Worm (Caenorhabditis elegans) whole organism, young adult: ENCODE data around the gene ZK930.2.

Experiments used
- ama-1 ChIP-seq, 3 experiments: fragments of 150-350 bp in 1 of 3; sonication (generic microtip) in 2 of 3; optimal IDR thresholded peaks; 2 replicates each; lab custom pipeline; 2014 to 2018; ENCODE audit warnings: missing biosample characterization in 2 of 3, missing genetic modification characterization in 2 of 3, missing genetic modification reagents in 2 of 3
- attf-3 ChIP-seq: fragments of 200-800 bp; sonication (Bioruptor generic); conservative IDR thresholded peaks from 2 replicates; pipeline ENCODE4 v1.3.6; 2022; ENCODE audit warnings: missing genetic modification reagents, missing genetic modification characterization, missing compliant biosample characterization
- nhr-120 ChIP-seq: fragments of 200-800 bp; sonication (Bioruptor generic); IDR thresholded peaks from 2 replicates; pipeline ENCODE4 v1.3.6; 2022; ENCODE audit warnings: missing genetic modification characterization, missing compliant biosample characterization
- zfh-2 ChIP-seq: fragments of 200-800 bp; sonication (Bioruptor generic); conservative IDR thresholded peaks from 2 replicates; pipeline ENCODE4 v1.3.6; 2022; ENCODE audit warnings: missing genetic modification reagents, missing genetic modification characterization, missing compliant biosample characterization

ce11 chrII:11842766-11843165 lies 50.5 kb downstream of the ZK930.2 start:
- TF ChIP-seq nhr-120 (GFP tag; lab: Robert Waterston, UW): no peak
- TF ChIP-seq zfh-2 (GFP tag; lab: Robert Waterston, UW): no peak
- no peak for TF ChIP-seq ama-1 (optimal IDR thresholded peaks at IDR 0.05; lab: Kevin White, UChicago)
- TF ChIP-seq ama-1 (GFP tag; optimal IDR thresholded peaks at IDR 0.05; lab: Kevin White, UChicago): no peak
- TF ChIP-seq attf-3 (GFP tag; lab: Robert Waterston, UW): no peak
